Worm (Caenorhabditis elegans): Measurements from ENCODE around the gene nhr-40.

ce11 chrX:2593703-2594102, at the start of gene nhr-40, which contains the start of gene T03G6.7:
- no peak for TF ChIP-seq tab-1 (GFP tag; IDR thresholded peaks at IDR 0.05)
- no peak for TF ChIP-seq med-1 (GFP tag; optimal IDR thresholded peaks at IDR 0.05; ENCODE audit: insufficient read depth)
- no peak for TF ChIP-seq T22C8.4 (GFP tag; IDR thresholded peaks at IDR 0.05)
- TF ChIP-seq klf-2 (GFP tag; conservative IDR thresholded peaks at IDR 0.05), result no peak

All from whole organism, midembryonic.